Fruit fly (Drosophila melanogaster) whole organism, embryonic: ENCODE measurements around the gene Erk7.

ENCODE experiments used
- Blimp-1 ChIP-seq: fragments of 200-800 bp; sonication (Bioruptor generic); optimal IDR thresholded peaks from 3 replicates; lab custom pipeline; 2018; ENCODE audit warnings: missing biosample characterization, missing genetic modification characterization, mild to moderate bottlenecking, moderate library complexity, missing genetic modification reagents
- CG10366 ChIP-seq: fragments of 200-800 bp; sonication (Bioruptor generic); IDR thresholded peaks from 2 replicates; pipeline ENCODE4 v1.3.6; 2022; ENCODE audit warnings: missing biosample characterization, missing genetic modification characterization
- CG10979 ChIP-seq: fragments of 200-800 bp; sonication (Bioruptor generic); optimal IDR thresholded peaks from 2 replicates; lab custom pipeline; 2018; ENCODE audit warnings: missing biosample characterization, mild to moderate bottlenecking, missing genetic modification characterization, moderate library complexity
- CG11723 ChIP-seq: fragments of 200-800 bp; sonication (Bioruptor generic); optimal IDR thresholded peaks from 2 replicates; lab custom pipeline; 2017; ENCODE audit warnings: missing biosample characterization, mild to moderate bottlenecking, missing genetic modification characterization
- CG12391 ChIP-seq: fragments of 200-800 bp; sonication (Bioruptor generic); optimal IDR thresholded peaks from 3 replicates; lab custom pipeline; 2018; ENCODE audit warnings: missing biosample characterization, mild to moderate bottlenecking, missing genetic modification characterization, moderate library complexity
- CG14050 ChIP-seq: fragments of 200-800 bp; sonication (Bioruptor generic); IDR thresholded peaks from 3 replicates; pipeline ENCODE4 v1.3.6; 2022; ENCODE audit warnings: missing biosample characterization, missing genetic modification characterization
- CG15601 ChIP-seq: fragments of 200-800 bp; sonication (Bioruptor generic); optimal IDR thresholded peaks from 3 replicates; lab custom pipeline; 2019; ENCODE audit warnings: missing biosample characterization, mild to moderate bottlenecking, missing genetic modification characterization, moderate library complexity
- CG1602 ChIP-seq: fragments of 200-800 bp; sonication (Bioruptor generic); optimal IDR thresholded peaks from 3 replicates; lab custom pipeline; 2016; ENCODE audit warnings: missing biosample characterization, missing genetic modification characterization
- CG18262 ChIP-seq: fragments of 200-800 bp; optimal IDR thresholded peaks from 3 replicates; lab custom pipeline; 2019; ENCODE audit warnings: missing biosample characterization, mild to moderate bottlenecking, missing genetic modification characterization, moderate library complexity
- CG2199 ChIP-seq: fragments of 200-800 bp; sonication (Bioruptor generic); IDR thresholded peaks from 3 replicates; pipeline ENCODE4 v1.3.6; 2022; ENCODE audit warnings: missing biosample characterization, missing genetic modification characterization
- CG2875 ChIP-seq: fragments of 200-800 bp; sonication (Bioruptor generic); optimal IDR thresholded peaks from 2 replicates; lab custom pipeline; 2017; ENCODE audit warnings: missing biosample characterization, mild to moderate bottlenecking, missing genetic modification characterization, missing genetic modification reagents
- CG30403 ChIP-seq: fragments of 200-800 bp; sonication (Bioruptor generic); optimal IDR thresholded peaks from 3 replicates; lab custom pipeline; 2016; ENCODE audit warnings: missing biosample characterization, missing genetic modification characterization
- CG31224 ChIP-seq: fragments of 200-800 bp; sonication (Bioruptor generic); IDR thresholded peaks from 2 replicates; pipeline ENCODE4 v1.3.6; 2022; ENCODE audit warnings: missing biosample characterization, missing genetic modification characterization
- CG4730 ChIP-seq: fragments of 200-800 bp; sonication (Bioruptor generic); IDR thresholded peaks from 2 replicates; pipeline ENCODE4 v1.3.6; 2022; ENCODE audit warnings: missing biosample characterization, missing genetic modification characterization
- CG4820 ChIP-seq: fragments of 200-800 bp; sonication (Bioruptor generic); optimal IDR thresholded peaks from 3 replicates; lab custom pipeline; 2016; ENCODE audit warnings: missing biosample characterization, missing genetic modification characterization
- CG6689 ChIP-seq: fragments of 200-800 bp; sonication (Bioruptor generic); IDR thresholded peaks from 2 replicates; pipeline ENCODE4 v1.3.6; 2022; ENCODE audit warnings: missing biosample characterization, missing genetic modification characterization
- CG7556 ChIP-seq: fragments of 200-800 bp; sonication (Bioruptor generic); optimal IDR thresholded peaks from 2 replicates; lab custom pipeline; 2017; ENCODE audit warnings: missing biosample characterization, mild to moderate bottlenecking, missing genetic modification characterization
- CG7839 ChIP-seq: fragments of 200-800 bp; sonication (Bioruptor generic); optimal IDR thresholded peaks from 3 replicates; lab custom pipeline; 2018; ENCODE audit warnings: missing biosample characterization, mild to moderate bottlenecking, missing genetic modification characterization, moderate library complexity
- CoRest ChIP-seq: fragments of 200-800 bp; sonication (Bioruptor generic); optimal IDR thresholded peaks from 3 replicates; lab custom pipeline; 2018; ENCODE audit warnings: missing biosample characterization, mild to moderate bottlenecking, missing genetic modification characterization, moderate library complexity
- D19A ChIP-seq: fragments of 200-800 bp; optimal IDR thresholded peaks from 3 replicates; lab custom pipeline; 2019; ENCODE audit warnings: missing biosample characterization, mild to moderate bottlenecking, missing genetic modification characterization, moderate library complexity
- Deaf1 ChIP-seq: fragments of 200-800 bp; optimal IDR thresholded peaks from 3 replicates; lab custom pipeline; 2019; ENCODE audit warnings: missing biosample characterization, mild to moderate bottlenecking, missing genetic modification characterization, moderate library complexity
- Ets65A ChIP-seq: fragments of 200-800 bp; sonication (Bioruptor generic); peaks from one replicate; lab custom pipeline; 2016; ENCODE audit warnings: missing biosample characterization, missing genetic modification characterization
- MBD-R2 ChIP-seq: fragments of 200-800 bp; sonication (Bioruptor generic); IDR thresholded peaks from 2 replicates; pipeline ENCODE4 v1.3.6; 2022; ENCODE audit warnings: missing biosample characterization, missing genetic modification characterization
- Sox102F ChIP-seq: fragments of 200-800 bp; sonication (Bioruptor generic); optimal IDR thresholded peaks from 2 replicates; lab custom pipeline; 2018; ENCODE audit warnings: missing biosample characterization, mild to moderate bottlenecking, missing genetic modification characterization, moderate library complexity
- Spps ChIP-seq: fragments of 200-800 bp; sonication (Bioruptor generic); optimal IDR thresholded peaks from 2 replicates; lab custom pipeline; 2018; ENCODE audit warnings: missing biosample characterization, mild to moderate bottlenecking, missing genetic modification characterization
- Xbp1 ChIP-seq: fragments of 200-800 bp; sonication (Bioruptor generic); optimal IDR thresholded peaks from 3 replicates; lab custom pipeline; 2016; ENCODE audit warnings: missing biosample characterization, mild to moderate bottlenecking, missing genetic modification characterization
- Xrp1 ChIP-seq: fragments of 200-800 bp; sonication (Bioruptor generic); IDR thresholded peaks from 2 replicates; pipeline ENCODE4 v1.3.6; 2022; ENCODE audit warnings: missing biosample characterization, missing genetic modification characterization
- al ChIP-seq: fragments of 200-800 bp; sonication (Bioruptor generic); IDR thresholded peaks from 2 replicates; pipeline ENCODE4 v1.3.6; 2022; ENCODE audit warnings: missing biosample characterization, missing genetic modification characterization
- az2 ChIP-seq: fragments of 200-800 bp; sonication (Bioruptor generic); optimal IDR thresholded peaks from 3 replicates; lab custom pipeline; 2016; ENCODE audit warnings: missing biosample characterization, missing genetic modification characterization
- bsh ChIP-seq, 2 experiments: fragments of 200-800 bp; sonication (Bioruptor generic); optimal IDR thresholded peaks; 2 replicates each; lab custom pipeline; 2017 to 2018; ENCODE audit warnings: mild to moderate bottlenecking in 2 of 2, missing biosample characterization in 2 of 2, missing genetic modification characterization in 2 of 2, moderate library complexity in 1 of 2
- crp ChIP-seq, 2 experiments: fragments of 200-800 bp; sonication (Bioruptor generic); optimal IDR thresholded peaks; 2 replicates in 1 of 2; 3 replicates in 1 of 2; lab custom pipeline; 2017; ENCODE audit warnings: missing biosample characterization in 2 of 2, missing genetic modification characterization in 2 of 2, mild to moderate bottlenecking in 1 of 2, moderate library complexity in 1 of 2
- dmrt11E ChIP-seq: fragments of 200-800 bp; sonication (Bioruptor generic); optimal IDR thresholded peaks from 3 replicates; lab custom pipeline; 2018; ENCODE audit warnings: missing biosample characterization, mild to moderate bottlenecking, missing genetic modification characterization, moderate library complexity
- dysf ChIP-seq: fragments of 200-800 bp; sonication (Bioruptor generic); IDR thresholded peaks from 3 replicates; pipeline ENCODE4 v1.3.6; 2022; ENCODE audit warnings: missing biosample characterization, missing genetic modification characterization
- exex ChIP-seq: fragments of 200-800 bp; sonication (Bioruptor generic); optimal IDR thresholded peaks from 4 replicates; lab custom pipeline; 2018; ENCODE audit warnings: missing biosample characterization, mild to moderate bottlenecking, missing genetic modification characterization, moderate library complexity
- fd96Cb ChIP-seq: fragments of 200-800 bp; sonication (Bioruptor generic); optimal IDR thresholded peaks from 2 replicates; lab custom pipeline; 2018; ENCODE audit warnings: missing biosample characterization, mild to moderate bottlenecking, missing genetic modification characterization, moderate library complexity
- hb ChIP-seq: fragments of 200-800 bp; sonication (Bioruptor generic); IDR thresholded peaks from 3 replicates; pipeline ENCODE4 v1.3.6; 2022; ENCODE audit warnings: missing biosample characterization, missing genetic modification characterization; ENCODE audit not compliant: partially characterized antibody
- hkb ChIP-seq, 2 experiments: fragments of 200-800 bp in 1 of 2; fragments of >200 bp in 1 of 2; sonication (Bioruptor generic) in 1 of 2; IDR thresholded peaks in 1 of 2; optimal IDR thresholded peaks in 1 of 2; 2 replicates each; pipeline versions ENCODE4 v1.3.6 to Lab custom; 2017 to 2022; ENCODE audit warnings: missing biosample characterization in 1 of 2, missing genetic modification characterization in 1 of 2
- lmd ChIP-seq: fragments of 200-800 bp; sonication (Bioruptor generic); IDR thresholded peaks from 2 replicates; pipeline ENCODE4 v1.3.6; 2022; ENCODE audit warnings: missing biosample characterization, missing genetic modification characterization
- lola ChIP-seq, 3 experiments: fragments of >200 bp in 2 of 3; fragments of 200-800 bp in 1 of 3; sonication (Bioruptor generic) in 1 of 3; optimal IDR thresholded peaks; 2 replicates each; lab custom pipeline; 2017 to 2019; ENCODE audit warnings: missing biosample characterization in 3 of 3, missing genetic modification characterization in 3 of 3, mild to moderate bottlenecking in 1 of 3, moderate library complexity in 1 of 3
- maf-S ChIP-seq: fragments of 200-800 bp; sonication (Bioruptor generic); optimal IDR thresholded peaks from 2 replicates; lab custom pipeline; 2016; ENCODE audit warnings: missing biosample characterization, missing genetic modification characterization
- mirr ChIP-seq: fragments of 200-800 bp; sonication (Bioruptor generic); optimal IDR thresholded peaks from 3 replicates; lab custom pipeline; 2018; ENCODE audit warnings: missing biosample characterization, mild to moderate bottlenecking, missing genetic modification characterization
- nmo ChIP-seq: fragments of 200-800 bp; sonication (Bioruptor generic); optimal IDR thresholded peaks from 2 replicates; lab custom pipeline; 2018; ENCODE audit warnings: missing biosample characterization, mild to moderate bottlenecking, missing genetic modification characterization, moderate library complexity
- otp ChIP-seq: fragments of 200-800 bp; sonication (Bioruptor generic); IDR thresholded peaks from 3 replicates; pipeline ENCODE4, ENCODE4 v1.3.6; 2022; ENCODE audit warnings: missing biosample characterization, missing genetic modification characterization
- pnt ChIP-seq: fragments of 200-800 bp; sonication (Bioruptor generic); optimal IDR thresholded peaks from 3 replicates; lab custom pipeline; 2016; ENCODE audit warnings: missing biosample characterization, missing genetic modification characterization
- sc ChIP-seq, 3 experiments: fragments of >200 bp in 2 of 3; fragments of 200-800 bp in 1 of 3; sonication (Bioruptor generic) in 1 of 3; optimal IDR thresholded peaks; 2 replicates in 2 of 3; 3 replicates in 1 of 3; lab custom pipeline; 2017; ENCODE audit warnings: mild to moderate bottlenecking in 1 of 3, missing biosample characterization in 1 of 3, missing genetic modification characterization in 1 of 3, missing genetic modification reagents in 1 of 3
- sens ChIP-seq: fragments of 200-800 bp; sonication (Bioruptor generic); peaks from one replicate; lab custom pipeline; 2016; ENCODE audit warnings: missing biosample characterization, missing genetic modification characterization
- sqz ChIP-seq: fragments of 200-800 bp; sonication (Bioruptor generic); optimal IDR thresholded peaks from 3 replicates; lab custom pipeline; 2018; ENCODE audit warnings: missing biosample characterization, mild to moderate bottlenecking, missing genetic modification characterization
- usp ChIP-seq: fragments of >200 bp; optimal IDR thresholded peaks from 2 replicates; lab custom pipeline; 2017; ENCODE audit warnings: missing biosample characterization, missing genetic modification characterization
- zfh1 ChIP-seq: fragments of 200-800 bp; sonication (Bioruptor generic); IDR thresholded peaks from 3 replicates; pipeline ENCODE4 v1.3.6; 2022; ENCODE audit warnings: missing biosample characterization, missing genetic modification characterization

The Erk7 gene

DNA sequence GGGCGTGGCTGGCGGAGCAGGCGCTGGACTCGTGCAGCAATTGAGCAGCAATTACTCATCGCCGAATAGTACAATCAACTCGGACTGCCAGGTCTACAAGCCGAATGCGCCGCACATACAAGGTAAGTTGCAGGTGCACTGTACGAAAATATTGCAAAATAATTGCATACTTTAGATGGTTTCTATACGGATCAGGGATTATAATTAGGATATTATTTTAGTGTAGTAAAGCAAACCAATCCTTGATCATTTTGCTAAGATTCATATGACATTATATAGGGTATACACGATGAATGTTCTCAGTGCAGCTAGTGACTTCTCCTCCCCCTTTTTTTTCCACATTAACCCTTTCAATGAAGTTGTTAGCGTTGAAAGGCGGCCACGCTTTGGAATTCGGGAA lies 28.0 kb upstream of the Erk7 start (continued):
- no peak for TF ChIP-seq mirr (GFP tag; lab: Kevin White, UChicago)
- no peak for TF ChIP-seq CG31224 (GFP tag; lab: Robert Waterston, UW)
- no peak for TF ChIP-seq hb (GFP tag; lab: Robert Waterston, UW)
- no peak for TF ChIP-seq al
- TF ChIP-seq Xrp1, result peak; percentile 68; the same call in 1 of the 2 replicates
- TF ChIP-seq MBD-R2 (GFP tag; lab: Robert Waterston, UW), result no peak
- peak; percentile 47 for TF ChIP-seq Blimp-1 (GFP tag; lab: Kevin White, UChicago)
- peak; percentile 46 for TF ChIP-seq CG18262
- peak; percentile 22; the same call in 1 of the 2 replicates for TF ChIP-seq lmd (GFP tag; lab: Robert Waterston, UW)
- no peak for TF ChIP-seq sqz (GFP tag; lab: Kevin White, UChicago)
- no peak for TF ChIP-seq hkb (optimal IDR thresholded peaks at IDR 0.05; lab: Kevin White, UChicago)
- peak; percentile 32; the same call in 1 of the 2 replicates for TF ChIP-seq hkb (GFP tag; IDR thresholded peaks at IDR 0.05; lab: Robert Waterston, UW)
- TF ChIP-seq CG14050 (GFP tag; lab: Robert Waterston, UW), result no peak
- peak; percentile 7 for TF ChIP-seq Xbp1 (GFP tag; lab: Kevin White, UChicago)
- peak; percentile 2 for TF ChIP-seq CG4820 (GFP tag; lab: Kevin White, UChicago)
- TF ChIP-seq otp, result 0 out of 3 replicates have a peak, but pooled peaks have one; percentile 46
- TF ChIP-seq CG2199 (GFP tag; lab: Robert Waterston, UW), result no peak
- no peak for TF ChIP-seq CG11723 (GFP tag; lab: Kevin White, UChicago)
- TF ChIP-seq fd96Cb (tag; lab: Kevin White, UChicago), result peak; percentile 40
- TF ChIP-seq exex, result no peak
- TF ChIP-seq usp (GFP tag; lab: Kevin White, UChicago), result no peak
- TF ChIP-seq crp (GFP tag; optimal IDR thresholded peaks at IDR 0.05; lab: Kevin White, UChicago), result no peak
- TF ChIP-seq CG15601 (tag; lab: Kevin White, UChicago), result peak; percentile 36
- TF ChIP-seq D19A (tag; lab: Kevin White, UChicago), result peak; percentile 11
- TF ChIP-seq Spps (tag; lab: Kevin White, UChicago), result peak; percentile 3
- peak; percentile 31 for TF ChIP-seq CG7839 (tag; lab: Kevin White, UChicago)
- TF ChIP-seq CG10979 (tag; lab: Kevin White, UChicago), result peak; percentile 61
- peak; percentile 11 for TF ChIP-seq pnt (GFP tag; lab: Kevin White, UChicago)
- peak; percentile 72 for TF ChIP-seq Ets65A
- TF ChIP-seq bsh (GFP tag; optimal IDR thresholded peaks at IDR 0.05; lab: Kevin White, UChicago), result peak in 1 of 2 experiments; percentile 62
- TF ChIP-seq CG10366, result no peak; the same call in 1 of the 2 replicates
- peak; percentile 84 for TF ChIP-seq sens (GFP tag; lab: Kevin White, UChicago)
- no peak for TF ChIP-seq sc (optimal IDR thresholded peaks at IDR 0.05; lab: Kevin White, UChicago)
- TF ChIP-seq sc (GFP tag; optimal IDR thresholded peaks at IDR 0.05; lab: Kevin White, UChicago), result peak; percentile 9
- TF ChIP-seq CG6689 (GFP tag; lab: Robert Waterston, UW), result peak; percentile 44; the same call in 1 of the 2 replicates
- TF ChIP-seq CG12391 (tag; lab: Kevin White, UChicago), result peak; percentile 35
- no peak for TF ChIP-seq CG7556 (GFP tag; lab: Kevin White, UChicago)
- TF ChIP-seq dmrt11E (tag; lab: Kevin White, UChicago), result peak; percentile 61
- peak in 1 of 3 experiments; percentile 51 for TF ChIP-seq lola (GFP tag; optimal IDR thresholded peaks at IDR 0.05; lab: Kevin White, UChicago)
- TF ChIP-seq CG4730 (GFP tag; lab: Robert Waterston, UW), result 0 out of 2 replicates have a peak, but pooled peaks have one; percentile 26
- peak; percentile 14 for TF ChIP-seq CG1602
- TF ChIP-seq zfh1 (GFP tag; lab: Robert Waterston, UW), result peak; percentile 71
- TF ChIP-seq CG2875 (GFP tag; lab: Kevin White, UChicago), result peak; percentile 1
- TF ChIP-seq CoRest (tag; lab: Kevin White, UChicago), result peak; percentile 0
- peak; percentile 11 for TF ChIP-seq CG30403 (GFP tag; lab: Kevin White, UChicago)
- no peak for TF ChIP-seq maf-S (GFP tag; lab: Kevin White, UChicago)
- TF ChIP-seq az2, result peak; percentile 23
- TF ChIP-seq dysf, result peak; percentile 46; the same call in 1 of the 3 replicates
- peak; percentile 40 for TF ChIP-seq nmo (GFP tag; lab: Kevin White, UChicago)
- peak; percentile 18 for TF ChIP-seq Sox102F (GFP tag; lab: Kevin White, UChicago)
- no peak for TF ChIP-seq Deaf1 (tag; lab: Kevin White, UChicago)
